Fruit fly (Drosophila melanogaster) S2 (cell line): ENCODE measurements around the gene CG11693.

ENCODE experiments used
- CG8478 ChIP-seq: fragments of >200 bp; optimal IDR thresholded peaks from 2 replicates; lab custom pipeline; 2018
- CTCF ChIP-seq, 2 experiments: fragments of >200 bp; optimal IDR thresholded peaks; 2 replicates each; lab custom pipeline; 2018

The CG11693 gene

DNA sequence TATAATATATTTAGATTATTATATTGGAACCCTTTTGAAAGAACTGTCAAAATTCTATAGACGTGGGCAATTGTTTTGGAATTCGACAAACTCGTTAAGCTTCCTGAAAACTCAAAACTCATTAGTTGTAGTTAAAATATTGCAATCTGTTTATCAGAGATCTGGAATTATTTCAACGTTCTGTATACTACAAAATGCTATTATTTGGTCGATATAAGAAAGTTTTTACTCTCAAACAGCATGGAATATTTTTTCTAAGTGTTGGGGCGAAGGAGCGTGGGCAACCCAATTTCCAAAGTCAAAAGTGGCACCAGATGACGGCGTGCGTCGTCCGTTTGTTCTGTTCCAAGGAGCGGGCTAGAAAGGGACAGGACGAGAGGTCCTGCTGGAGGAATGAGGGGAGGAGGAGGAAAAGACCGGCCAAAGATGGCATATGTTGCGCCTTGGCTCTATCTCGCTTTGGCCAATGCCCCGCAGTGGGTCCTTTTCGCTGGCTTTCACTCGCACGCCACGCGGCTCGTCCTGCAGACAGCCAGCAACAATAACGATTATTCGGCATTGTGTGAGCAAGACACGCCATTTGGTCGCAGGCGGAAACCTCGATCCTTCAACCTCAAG, 24.7 kb downstream of the CG11693 start:
- TF ChIP-seq CTCF (optimal IDR thresholded peaks at IDR 0.05; lab: Kevin White, UChicago) (no peak), CG8478 (lab: Kevin White, UChicago) (no peak)

DNA sequence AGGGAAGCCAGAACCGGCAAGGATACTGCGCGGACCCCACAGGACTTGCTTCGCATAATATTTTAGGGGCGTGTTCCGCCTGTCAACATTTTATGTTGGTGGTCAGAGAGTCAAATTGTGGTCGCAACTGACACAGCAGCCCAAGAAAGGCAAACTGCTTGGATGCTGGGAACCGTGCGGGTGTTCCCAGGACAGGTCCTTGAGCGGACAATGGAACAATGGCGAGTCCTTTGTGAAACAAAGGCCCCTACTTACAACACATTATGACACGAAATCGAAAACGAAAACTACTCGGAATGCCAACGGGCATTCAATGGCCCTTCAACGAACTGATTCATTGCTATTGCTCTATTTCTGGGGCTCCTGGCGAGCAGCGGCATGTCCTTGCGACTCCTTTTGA, 26.3 kb downstream of the CG11693 start:
- TF ChIP-seq CTCF (optimal IDR thresholded peaks at IDR 0.05; lab: Kevin White, UChicago) (no peak), CG8478 (lab: Kevin White, UChicago) (no peak)

DNA sequence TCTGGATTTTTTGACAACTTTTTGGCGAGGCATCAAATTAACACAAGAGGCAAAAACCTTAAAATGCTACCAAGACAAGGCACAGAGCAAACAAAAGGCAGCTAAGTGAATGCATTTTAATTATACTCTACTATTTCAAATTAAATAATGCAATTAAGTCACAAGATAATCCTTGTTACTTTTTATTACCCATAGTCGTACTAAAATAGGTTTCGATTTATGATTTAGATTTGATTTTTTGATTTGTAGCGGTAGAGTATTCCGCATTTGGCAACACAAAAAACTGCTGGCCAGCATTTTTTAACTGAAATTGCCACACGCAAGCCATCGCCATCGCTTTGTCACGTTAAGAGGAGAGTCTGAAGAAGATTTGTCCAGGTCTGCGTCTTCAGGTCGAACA, 27.9 kb downstream of the CG11693 start:
- TF ChIP-seq CTCF (optimal IDR thresholded peaks at IDR 0.05; lab: Kevin White, UChicago), result no peak

DNA sequence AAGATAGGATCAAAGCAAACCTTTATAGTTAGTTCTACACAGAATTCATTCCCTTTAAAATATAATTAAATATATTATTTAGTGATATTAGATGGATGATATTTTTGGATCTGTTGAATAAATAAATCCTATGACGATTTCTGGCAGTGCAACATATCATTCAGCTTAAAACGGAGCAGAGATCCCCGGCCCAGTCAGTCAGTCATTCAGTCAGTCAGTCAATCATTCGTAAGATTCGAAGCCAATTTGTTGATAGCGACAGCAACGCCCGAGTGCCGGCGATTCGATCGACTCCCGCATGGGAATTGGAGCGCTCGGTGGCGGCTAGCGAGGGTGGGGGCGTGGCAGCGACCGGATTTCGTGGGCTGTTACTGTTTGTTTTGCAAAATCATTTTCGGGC, 30.6 kb downstream of the CG11693 start:
- TF ChIP-seq CTCF (optimal IDR thresholded peaks at IDR 0.05; lab: Kevin White, UChicago), result no peak
- TF ChIP-seq CG8478 (lab: Kevin White, UChicago), result no peak

DNA sequence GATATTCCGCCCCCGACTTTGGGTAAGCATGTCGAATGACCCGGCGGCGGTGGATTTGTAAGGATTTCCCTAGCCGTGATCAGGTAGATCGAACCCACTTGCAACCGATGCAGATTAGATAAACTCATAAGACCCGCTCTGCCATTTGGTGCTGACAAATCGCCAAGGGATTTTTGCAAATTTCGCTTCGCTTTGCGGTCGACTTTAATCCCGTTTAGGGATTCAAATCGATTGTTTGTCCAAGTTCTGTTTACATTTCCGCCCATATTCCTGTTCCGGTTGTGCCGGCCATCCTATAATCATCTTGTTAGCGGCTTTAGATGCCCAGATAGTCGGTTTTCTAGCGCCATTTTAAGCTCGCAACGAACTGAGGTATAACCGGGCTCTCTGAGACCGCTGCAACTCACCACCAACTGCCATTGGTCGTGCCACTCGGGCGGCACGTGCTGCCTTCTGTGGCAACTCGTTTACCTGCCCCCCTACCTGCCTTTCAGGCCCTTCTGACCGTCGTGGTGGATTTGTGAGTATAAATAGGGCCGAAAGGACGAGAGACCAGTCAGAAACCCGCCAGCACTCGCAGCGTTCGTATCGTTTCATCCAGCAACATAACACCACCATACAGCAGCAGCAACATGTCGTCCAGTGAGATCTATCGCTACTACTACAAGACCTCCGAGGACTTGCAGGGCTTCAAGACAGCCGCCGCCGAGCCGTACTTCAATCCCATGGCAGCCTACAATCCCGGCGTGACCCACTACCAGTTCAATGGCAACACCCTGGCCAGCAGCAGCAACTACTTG, 32.9 kb downstream of the CG11693 start, which contains the start of gene ato:
ato (plus strand) TSS at position 559 of the 800 bp plus-strand sequence.
- TF ChIP-seq CTCF (optimal IDR thresholded peaks at IDR 0.05; lab: Kevin White, UChicago), result no peak
- TF ChIP-seq CG8478 (lab: Kevin White, UChicago), result no peak

DNA sequence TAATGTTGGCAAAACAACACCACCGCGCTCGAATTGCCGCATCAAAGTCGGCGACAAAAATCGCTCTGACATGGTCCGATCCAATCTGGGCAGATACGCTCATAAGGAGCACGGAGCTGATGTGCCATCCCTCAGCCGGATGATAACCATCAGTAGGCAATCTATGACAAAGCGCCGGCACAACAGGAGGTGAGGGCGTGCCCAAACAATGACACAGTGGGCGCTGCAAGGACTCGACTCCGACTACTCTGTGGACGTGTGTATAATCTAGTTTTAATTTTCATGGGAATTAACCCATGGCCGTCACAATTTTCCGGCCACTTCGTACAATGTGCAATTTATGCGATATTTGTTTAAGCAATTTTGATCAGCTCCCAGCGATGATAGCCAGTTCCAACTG, 35.5 kb downstream of the CG11693 start:
- TF ChIP-seq CTCF (optimal IDR thresholded peaks at IDR 0.05; lab: Kevin White, UChicago) (no peak), CG8478 (lab: Kevin White, UChicago) (no peak)

DNA sequence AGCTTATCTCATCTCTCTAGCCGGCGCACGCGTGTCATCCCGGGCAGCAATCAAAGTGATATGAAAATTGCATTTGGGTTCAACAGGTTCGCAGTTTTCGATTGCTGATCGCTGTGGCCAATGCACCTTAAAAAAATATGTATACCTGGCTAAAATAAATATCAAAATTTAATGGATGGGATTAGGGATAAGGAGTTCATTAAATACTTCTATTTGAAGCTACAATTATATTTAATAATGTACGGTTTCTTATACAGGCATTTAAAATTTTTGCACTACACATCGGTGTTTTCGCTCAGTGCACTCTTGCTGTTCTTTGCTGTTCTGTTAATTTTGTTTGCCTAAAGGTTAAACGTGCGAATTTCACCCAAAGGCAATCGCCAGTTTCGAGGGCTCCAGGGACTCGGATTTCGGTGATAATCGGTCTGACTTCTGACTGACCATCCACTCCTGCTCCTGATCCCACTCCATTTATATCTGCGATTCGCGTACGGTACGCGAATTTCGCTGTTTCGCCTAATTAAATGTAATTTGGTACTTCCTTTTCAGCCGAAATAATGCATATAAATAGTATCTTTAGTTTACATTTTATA, 37.9 kb downstream of the CG11693 start:
- TF ChIP-seq CTCF (optimal IDR thresholded peaks at IDR 0.05; lab: Kevin White, UChicago), result no peak
- TF ChIP-seq CG8478 (lab: Kevin White, UChicago), result no peak

DNA sequence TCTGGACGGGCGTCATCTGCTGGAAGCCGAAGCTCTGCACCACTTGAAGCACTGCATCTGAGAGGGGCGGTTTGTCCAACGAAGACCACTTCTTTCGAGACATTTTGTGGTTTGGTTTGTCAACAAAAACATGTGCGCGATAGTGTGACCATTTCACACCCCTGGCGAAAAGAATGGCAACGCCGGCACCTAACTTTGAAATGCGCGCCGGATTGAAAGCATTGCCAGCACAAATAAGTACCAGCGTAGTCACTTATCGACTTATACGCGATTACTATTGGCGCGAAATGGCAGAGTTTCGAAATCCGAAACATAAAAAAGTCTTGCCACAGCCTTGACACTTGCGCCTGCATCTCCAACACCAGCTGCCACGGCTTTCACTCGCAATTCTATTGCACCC, 40.8 kb downstream of the CG11693 start, which contains the start of gene CG9630:
CG9630 (minus strand) TSS at position 157 of the 400 bp plus-strand sequence.
- TF ChIP-seq CTCF (optimal IDR thresholded peaks at IDR 0.05; lab: Kevin White, UChicago), result peak; percentile 38 to 55
- no peak for TF ChIP-seq CG8478 (lab: Kevin White, UChicago)

DNA sequence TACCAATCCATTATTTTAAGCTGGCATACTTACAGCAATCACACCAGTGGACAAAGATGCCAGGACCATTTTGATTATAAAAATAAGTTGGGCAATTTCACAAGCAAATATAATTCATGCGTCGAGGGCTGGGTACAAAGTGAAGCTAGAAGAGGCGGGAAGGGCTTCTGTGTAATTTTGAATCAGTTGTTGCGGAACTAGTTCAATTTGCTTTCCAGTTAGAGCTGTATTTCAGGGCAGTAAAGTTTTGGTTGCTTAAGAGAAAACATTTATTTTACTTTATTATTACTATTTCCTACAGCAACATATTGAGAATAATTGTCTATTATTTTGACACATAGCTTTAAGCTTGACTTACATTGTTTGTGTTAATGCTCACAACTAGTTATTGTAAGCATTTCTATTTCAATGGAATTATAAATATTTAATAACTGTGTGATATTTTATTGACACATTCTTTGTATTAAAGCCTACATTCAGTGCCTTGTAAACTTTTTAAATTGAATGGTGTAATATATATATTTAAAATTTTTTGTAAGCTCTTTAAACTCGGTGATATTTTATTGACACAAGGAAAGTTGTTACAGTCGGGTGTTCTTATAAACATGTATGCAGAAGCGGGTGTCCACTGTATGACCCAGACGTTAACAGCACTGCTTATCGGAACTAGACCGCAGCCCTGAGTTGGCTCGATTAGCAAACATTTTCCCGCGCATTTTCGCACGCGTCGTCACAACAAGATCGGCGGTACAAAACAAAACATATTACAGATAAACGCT, 46.1 kb downstream of the CG11693 start, which contains the start of the genes RPA1 and Mcm2:
RPA1 (minus strand) TSS at position 150 of the 779 bp plus-strand sequence.
Mcm2 (plus strand) TSS at position 669 of the 779 bp plus-strand sequence.
- TF ChIP-seq CTCF (optimal IDR thresholded peaks at IDR 0.05; lab: Kevin White, UChicago) (peak in 1 of 2 experiments; percentile 22), CG8478 (lab: Kevin White, UChicago) (no peak)

DNA sequence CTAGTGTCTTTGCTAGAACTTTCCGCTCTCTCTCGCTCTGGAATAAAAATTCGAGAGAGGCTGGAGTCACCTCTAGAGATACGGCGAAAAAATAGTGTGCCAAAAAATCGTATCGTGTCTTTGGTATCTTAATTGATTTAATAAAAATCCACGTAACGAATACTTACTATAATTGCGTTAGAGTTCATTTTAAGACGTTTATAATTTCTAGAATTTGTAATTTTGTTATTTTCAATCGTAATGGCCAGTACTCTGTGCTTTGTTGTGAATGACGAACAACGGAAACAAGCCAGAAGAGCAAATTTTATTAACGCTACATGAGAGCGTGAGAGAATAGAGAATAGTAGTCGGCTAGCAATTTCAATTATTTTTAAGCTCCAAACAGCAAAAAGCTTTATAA, 48.9 kb downstream of the CG11693 start:
- no peak for TF ChIP-seq CTCF (optimal IDR thresholded peaks at IDR 0.05; lab: Kevin White, UChicago)
- no peak for TF ChIP-seq CG8478 (lab: Kevin White, UChicago)
